Worm (Caenorhabditis elegans) whole organism, mixed stage, embryonic: ENCODE results near the gene F54E4.4.

Experiments
- ces-1 ChIP-seq: fragments of 150-350 bp; optimal IDR thresholded peaks from 2 replicates; lab custom pipeline; 2014; ENCODE audit warnings: missing biosample characterization, missing genetic modification reagents, missing genetic modification characterization
- cnd-1 ChIP-seq: fragments of 200-800 bp; sonication (Bioruptor generic); optimal IDR thresholded peaks from 2 replicates; lab custom pipeline; 2018; ENCODE audit warnings: mild to moderate bottlenecking, missing genetic modification characterization, missing compliant biosample characterization
- ham-2 ChIP-seq: fragments of 200-800 bp; sonication (Bioruptor generic); optimal IDR thresholded peaks from 2 replicates; lab custom pipeline; 2018; ENCODE audit warnings: mild to moderate bottlenecking, missing genetic modification characterization, missing compliant biosample characterization
- lsy-2 ChIP-seq: fragments of 150-350 bp; optimal IDR thresholded peaks from 2 replicates; lab custom pipeline; 2014; ENCODE audit warnings: missing biosample characterization, missing genetic modification characterization
- mab-5 ChIP-seq: fragments of 150-350 bp; optimal IDR thresholded peaks from 2 replicates; lab custom pipeline; 2014; ENCODE audit warnings: missing biosample characterization, missing genetic modification characterization
- mep-1 ChIP-seq: fragments of 150-350 bp; optimal IDR thresholded peaks from 2 replicates; lab custom pipeline; 2017; ENCODE audit warnings: missing biosample characterization, missing genetic modification reagents, missing genetic modification characterization, inconsistent platforms
- nhr-2 ChIP-seq: fragments of 150-350 bp; optimal IDR thresholded peaks from 2 replicates; lab custom pipeline; 2014; ENCODE audit warnings: missing biosample characterization, missing genetic modification characterization
- nhr-237 ChIP-seq: fragments of 150-350 bp; optimal IDR thresholded peaks from 2 replicates; lab custom pipeline; 2014; ENCODE audit warnings: missing biosample characterization, missing genetic modification characterization
- snpc-4 ChIP-seq: fragments of 150-350 bp; optimal IDR thresholded peaks from 2 replicates; lab custom pipeline; 2014; ENCODE audit warnings: missing biosample characterization, missing genetic modification characterization
- unc-120 ChIP-seq: sonication (generic microtip); optimal IDR thresholded peaks from 2 replicates; lab custom pipeline; 2017; ENCODE audit warnings: missing genetic modification characterization, missing compliant biosample characterization; ENCODE audit not compliant: poor library complexity, severe bottlenecking
- unc-39 ChIP-seq: fragments of 150-350 bp; optimal IDR thresholded peaks from 2 replicates; lab custom pipeline; 2014; ENCODE audit warnings: missing biosample characterization, missing genetic modification characterization
- unc-62 ChIP-seq: fragments of 150-350 bp; optimal IDR thresholded peaks from 2 replicates; lab custom pipeline; 2014; ENCODE audit warnings: missing biosample characterization, missing genetic modification reagents, missing genetic modification characterization
- ztf-11 ChIP-seq: fragments of 150-350 bp; optimal IDR thresholded peaks from 2 replicates; lab custom pipeline; 2014; ENCODE audit warnings: missing biosample characterization, missing genetic modification characterization

DNA sequence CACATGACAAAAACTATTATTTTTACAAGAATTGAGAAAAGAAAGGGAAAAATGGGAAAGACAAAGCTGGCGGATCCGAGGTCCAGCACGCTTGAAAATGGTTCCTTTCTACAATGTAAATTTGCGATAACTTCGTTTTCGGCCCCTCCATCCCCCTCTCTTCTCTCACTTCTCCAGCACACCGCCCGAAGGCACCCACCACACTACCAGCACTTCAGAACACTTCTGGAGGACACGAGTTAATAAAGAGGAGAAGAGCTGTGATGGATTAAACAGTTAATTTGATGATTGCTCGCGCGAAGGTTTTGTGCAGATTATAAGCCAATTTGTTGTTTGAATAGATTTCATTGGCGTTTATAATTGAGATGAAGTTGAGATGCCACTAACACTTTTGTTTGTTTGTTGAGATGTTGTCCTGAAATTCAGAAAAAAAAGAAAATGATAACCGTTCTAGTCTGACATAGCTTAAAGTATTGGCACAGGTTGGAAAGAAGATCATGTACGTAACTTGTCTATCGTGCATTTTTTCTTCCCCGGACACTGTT, 49.4 kb upstream of the F54E4.4 start:
- TF ChIP-seq ces-1 (peak; percentile 97), unc-62 (GFP tag; lab: Kevin White, UChicago) (no peak), mab-5 (tag; lab: Kevin White, UChicago) (no peak), unc-39 (no peak), cnd-1 (tag; lab: Kevin White, UChicago) (no peak), lsy-2 (tag; lab: Kevin White, UChicago) (no peak), ham-2 (GFP tag; lab: Kevin White, UChicago) (no peak), ztf-11 (tag; lab: Kevin White, UChicago) (no peak), snpc-4 (no peak), mep-1 (no peak), nhr-2 (no peak), nhr-237 (tag; lab: Kevin White, UChicago) (no peak), unc-120 (tag; lab: Kevin White, UChicago) (no peak)
